Fruit fly (Drosophila melanogaster) Kc167 (cell line): ENCODE results near the gene odd.

Experiments
- h ChIP-seq: fragments of >200 bp; optimal IDR thresholded peaks from 3 replicates; lab custom pipeline; 2018; ENCODE audit warnings: missing external identifiers
- ttk ChIP-seq: sonication (Bioruptor generic); optimal IDR thresholded peaks from 2 replicates; lab custom pipeline; 2017; ENCODE audit warnings: missing external identifiers

DNA sequence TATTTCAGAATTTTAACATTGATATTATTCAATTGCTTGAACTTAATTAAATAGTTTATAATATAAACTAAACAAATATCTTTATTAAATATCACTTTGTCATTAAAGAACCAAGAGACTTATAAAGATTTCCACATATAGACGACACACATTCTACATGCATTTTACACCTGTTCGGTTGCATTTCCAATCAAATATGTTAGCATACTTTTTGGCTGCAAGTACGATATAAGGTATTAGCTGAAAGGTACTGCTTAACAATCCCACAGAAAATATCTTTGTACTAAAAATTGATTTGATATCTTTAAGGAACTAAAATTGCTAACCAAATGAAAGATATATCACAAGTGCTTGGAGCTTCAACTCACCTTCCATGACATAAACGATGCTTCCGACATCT lies 27.3 kb upstream of the odd start:
- TF ChIP-seq ttk (no peak), h (lab: Kevin White, UChicago) (no peak)
